Fruit fly (Drosophila melanogaster): ENCODE measurements around the gene CG31157.

DNA sequence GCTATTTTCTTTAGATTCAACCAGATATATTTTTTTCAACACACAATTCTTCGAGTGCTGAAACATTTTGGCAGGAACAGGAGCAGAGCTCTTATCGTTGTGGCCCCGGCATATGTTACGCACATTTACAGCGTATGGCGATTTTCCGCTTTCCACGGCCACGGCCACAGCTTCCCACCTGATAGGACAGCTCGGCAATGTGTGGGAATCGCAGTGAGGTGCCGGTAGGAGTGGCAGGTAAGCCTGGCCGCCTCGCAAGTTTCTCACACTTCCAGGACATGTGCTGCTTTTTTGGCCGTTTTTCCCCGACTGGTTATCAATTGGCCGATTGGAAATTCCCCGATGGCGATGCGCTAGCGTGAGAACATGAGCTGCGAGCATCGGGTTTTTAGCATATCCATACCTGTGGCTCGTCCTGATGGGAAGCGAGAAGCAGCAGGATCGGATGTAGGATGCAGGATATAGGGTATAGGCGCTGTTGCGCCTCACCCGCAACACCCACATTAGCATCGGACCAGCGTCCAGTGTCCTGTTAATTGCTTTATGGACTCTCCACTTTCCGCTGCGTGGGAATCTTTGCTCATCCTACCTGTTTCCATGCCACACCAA, 22.6 kb downstream of the CG31157 start:
- no peak for TF ChIP-seq vri (GFP tag; optimal IDR thresholded peaks at IDR 0.05)
- TF ChIP-seq fd85E (GFP tag; optimal IDR thresholded peaks at IDR 0.05): no peak
- TF ChIP-seq OdsH (GFP tag; optimal IDR thresholded peaks at IDR 0.05): no peak
- no peak for TF ChIP-seq CG8119 (GFP tag; IDR thresholded peaks at IDR 0.05)
- no peak for TF ChIP-seq Blimp-1 (GFP tag; optimal IDR thresholded peaks at IDR 0.05)
- no peak for TF ChIP-seq CG11762 (GFP tag; optimal IDR thresholded peaks at IDR 0.05; ENCODE audit: insufficient read depth)
- no peak for TF ChIP-seq Sox15 (GFP tag; optimal IDR thresholded peaks at IDR 0.05)
- no peak for TF ChIP-seq CG8319 (GFP tag; optimal IDR thresholded peaks at IDR 0.05)
- no peak for TF ChIP-seq CG6163 (GFP tag; IDR thresholded peaks at IDR 0.05)
- TF ChIP-seq lz (GFP tag; optimal IDR thresholded peaks at IDR 0.05): no peak
- no peak for TF ChIP-seq Gug (GFP tag; IDR thresholded peaks at IDR 0.05)
- TF ChIP-seq eg (GFP tag; IDR thresholded peaks at IDR 0.05): no peak
- TF ChIP-seq Ets96B (tag; optimal IDR thresholded peaks at IDR 0.05): no peak

Measured in whole organism, prepupa.